Fruit fly (Drosophila melanogaster): ENCODE measurements around the gene Elo68beta.
A peak's percentile ranks its signal among the peaks of the same experiment; 100 is the strongest.

Elo68beta gene

dm6 chr3L:11093046-11093520 is 8.4 kb downstream of the Elo68beta start, which contains the start of gene JIL-1 (continued):
- TF ChIP-seq unc-4 (GFP tag; IDR thresholded peaks at IDR 0.05; ENCODE audit: partially characterized antibody) (peak; percentile 87), so (GFP tag; IDR thresholded peaks at IDR 0.05) (peak; percentile 28; the same call in 2 of the 3 replicates), CG10431 (GFP tag; optimal IDR thresholded peaks at IDR 0.05) (peak; percentile 4), CG10654 (GFP tag; optimal IDR thresholded peaks at IDR 0.05) (peak; percentile 28), nerfin-1 (tag; optimal IDR thresholded peaks at IDR 0.05) (peak; percentile 30), CG15479 (GFP tag; optimal IDR thresholded peaks at IDR 0.05) (no peak), Mrtf (GFP tag; IDR thresholded peaks at IDR 0.05) (peak; percentile 55; the same call in 1 of the 3 replicates), nom (GFP tag; optimal IDR thresholded peaks at IDR 0.05) (no peak), ato (GFP tag; IDR thresholded peaks at IDR 0.05; ENCODE audit: partially characterized antibody) (peak; percentile 73), ERR (GFP tag; optimal IDR thresholded peaks at IDR 0.05) (no peak), ssp (GFP tag; IDR thresholded peaks at IDR 0.05) (peak; percentile 57), E2f1 (GFP tag; IDR thresholded peaks at IDR 0.05) (peak; percentile 65), CG2889 (GFP tag; IDR thresholded peaks at IDR 0.05) (peak; percentile 63), CG31441 (GFP tag; IDR thresholded peaks at IDR 0.05) (peak; percentile 47), bowl (GFP tag; IDR thresholded peaks at IDR 0.05) (no peak; the same call in 1 of the 2 replicates), Ssrp (tag; optimal IDR thresholded peaks at IDR 0.05) (peak; percentile 38), pum (GFP tag; optimal IDR thresholded peaks at IDR 0.05) (peak; percentile 1), Asciz (GFP tag; optimal IDR thresholded peaks at IDR 0.05) (peak; percentile 33), D19B (GFP tag; optimal IDR thresholded peaks at IDR 0.05) (no peak), pb (GFP tag; optimal IDR thresholded peaks at IDR 0.05) (no peak), her (GFP tag; optimal IDR thresholded peaks at IDR 0.05) (no peak), Dad (GFP tag; optimal IDR thresholded peaks at IDR 0.05) (peak; percentile 69), ham (GFP tag; IDR thresholded peaks at IDR 0.05) (peak; percentile 40; the same call in 1 of the 2 replicates), slou (GFP tag; optimal IDR thresholded peaks at IDR 0.05) (peak; percentile 47), Dref (GFP tag; IDR thresholded peaks at IDR 0.05) (peak; percentile 84), kay (GFP tag; optimal IDR thresholded peaks at IDR 0.05) (peak; percentile 32), CG18764 (GFP tag; optimal IDR thresholded peaks at IDR 0.05) (peak; percentile 30), CG8944 (GFP tag; optimal IDR thresholded peaks at IDR 0.05) (peak; percentile 12), klu (GFP tag; IDR thresholded peaks at IDR 0.05) (no peak), emc (GFP tag; optimal IDR thresholded peaks at IDR 0.05) (peak; percentile 8), Fer3 (tag; optimal IDR thresholded peaks at IDR 0.05) (peak; percentile 54), stwl (tag; optimal IDR thresholded peaks at IDR 0.05) (peak; percentile 66), zfh1 (GFP tag; IDR thresholded peaks at IDR 0.05) (peak; percentile 85; the same call in 2 of the 3 replicates), MBD-R2 (GFP tag; IDR thresholded peaks at IDR 0.05) (peak; percentile 88), Gug (GFP tag; IDR thresholded peaks at IDR 0.05) (peak; percentile 80), CG2116 (GFP tag; optimal IDR thresholded peaks at IDR 0.05) (peak; percentile 58), Rfx (GFP tag; IDR thresholded peaks at IDR 0.05) (peak; percentile 94), CG14667 (GFP tag; IDR thresholded peaks at IDR 0.05) (peak; percentile 41; the same call in 1 of the 2 replicates), CG9932 (GFP tag; IDR thresholded peaks at IDR 0.05) (peak; percentile 95), CG3995 (GFP tag; optimal IDR thresholded peaks at IDR 0.05) (peak; percentile 41), CG9727 (GFP tag; optimal IDR thresholded peaks at IDR 0.05) (peak; percentile 28), CG30403 (GFP tag; optimal IDR thresholded peaks at IDR 0.05) (peak; percentile 77), crc (GFP tag; optimal IDR thresholded peaks at IDR 0.05) (no peak), sna (GFP tag; IDR thresholded peaks at IDR 0.05; ENCODE audit: partially characterized antibody) (peak; percentile 64), CG11504 (tag; optimal IDR thresholded peaks at IDR 0.05) (peak; percentile 61), pzg (GFP tag; optimal IDR thresholded peaks at IDR 0.05) (peak; percentile 79), CG13624 (GFP tag; optimal IDR thresholded peaks at IDR 0.05) (peak; percentile 46), Hmx (GFP tag; optimal IDR thresholded peaks at IDR 0.05) (no peak), CG15073 (GFP tag; optimal IDR thresholded peaks at IDR 0.05) (no peak), CG10209 (GFP tag; optimal IDR thresholded peaks at IDR 0.05) (peak; percentile 59), knrl (GFP tag; IDR thresholded peaks at IDR 0.05; ENCODE audit: partially characterized antibody) (peak; percentile 87)
